Fruit fly (Drosophila melanogaster) whole organism, embryonic: ENCODE data around the gene CCDC53.

ENCODE experiments used
- ATbp ChIP-seq: fragments of 200-800 bp; sonication (Bioruptor generic); optimal IDR thresholded peaks from 2 replicates; lab custom pipeline; 2017; ENCODE audit warnings: missing biosample characterization, mild to moderate bottlenecking, missing genetic modification characterization, missing genetic modification reagents
- Abd-B ChIP-seq: fragments of 200-800 bp; sonication (Bioruptor generic); optimal IDR thresholded peaks from 2 replicates; lab custom pipeline; 2018; ENCODE audit warnings: missing biosample characterization, mild to moderate bottlenecking, missing genetic modification characterization, moderate library complexity
- B-H1 ChIP-seq: fragments of 200-800 bp; sonication (Bioruptor generic); IDR thresholded peaks from 3 replicates; pipeline ENCODE4 v1.3.6; 2022; ENCODE audit warnings: missing biosample characterization, missing genetic modification characterization
- BtbVII ChIP-seq: fragments of 200-800 bp; sonication (Bioruptor generic); optimal IDR thresholded peaks from 3 replicates; lab custom pipeline; 2017; ENCODE audit warnings: missing biosample characterization, mild to moderate bottlenecking, missing genetic modification characterization
- CG10209 ChIP-seq: fragments of 200-800 bp; sonication (Bioruptor generic); optimal IDR thresholded peaks from 3 replicates; lab custom pipeline; 2017; ENCODE audit warnings: missing biosample characterization, mild to moderate bottlenecking, missing genetic modification characterization, missing genetic modification reagents
- CG10321 ChIP-seq: fragments of 200-800 bp; sonication (Bioruptor generic); IDR thresholded peaks from 2 replicates; pipeline ENCODE4 v1.3.6; 2022; ENCODE audit warnings: missing biosample characterization, missing genetic modification characterization
- CG13287 ChIP-seq: fragments of 200-800 bp; sonication (Bioruptor generic); IDR thresholded peaks from 2 replicates; pipeline ENCODE4 v1.3.6; 2022; ENCODE audit warnings: missing biosample characterization, missing genetic modification characterization; ENCODE audit not compliant: partially characterized antibody
- CG13296 ChIP-seq: fragments of 200-800 bp; sonication (Bioruptor generic); optimal IDR thresholded peaks from 3 replicates; lab custom pipeline; 2018; ENCODE audit warnings: missing biosample characterization, mild to moderate bottlenecking, missing genetic modification characterization
- CG14050 ChIP-seq: fragments of 200-800 bp; sonication (Bioruptor generic); IDR thresholded peaks from 3 replicates; pipeline ENCODE4 v1.3.6; 2022; ENCODE audit warnings: missing biosample characterization, missing genetic modification characterization
- CG14710 ChIP-seq: fragments of 200-800 bp; sonication (Bioruptor generic); optimal IDR thresholded peaks from 3 replicates; lab custom pipeline; 2019; ENCODE audit warnings: missing biosample characterization, mild to moderate bottlenecking, missing genetic modification characterization, moderate library complexity
- CG1529 ChIP-seq: fragments of 200-800 bp; sonication (Bioruptor generic); optimal IDR thresholded peaks from 3 replicates; lab custom pipeline; 2018; ENCODE audit warnings: missing biosample characterization, missing genetic modification characterization
- CG18764 ChIP-seq: fragments of 200-800 bp; sonication (Bioruptor generic); optimal IDR thresholded peaks from 3 replicates; lab custom pipeline; 2016; ENCODE audit warnings: missing biosample characterization, missing genetic modification characterization
- CG4424 ChIP-seq: fragments of 200-800 bp; sonication (Bioruptor generic); optimal IDR thresholded peaks from 3 replicates; lab custom pipeline; 2016; ENCODE audit warnings: missing biosample characterization, missing genetic modification characterization
- CG5953 ChIP-seq: fragments of 200-800 bp; sonication (Bioruptor generic); IDR thresholded peaks from 2 replicates; pipeline ENCODE4 v1.3.6; 2022; ENCODE audit warnings: missing biosample characterization, missing genetic modification characterization
- CG6683 ChIP-seq: fragments of 200-800 bp; sonication (Bioruptor generic); optimal IDR thresholded peaks from 2 replicates; lab custom pipeline; 2017; ENCODE audit warnings: missing biosample characterization, mild to moderate bottlenecking, missing genetic modification characterization, missing genetic modification reagents
- CG7357 ChIP-seq: fragments of 200-800 bp; sonication (Bioruptor generic); IDR thresholded peaks from 3 replicates; pipeline ENCODE4 v1.3.6; 2022; ENCODE audit warnings: missing biosample characterization, missing genetic modification characterization
- CG8359 ChIP-seq: fragments of 200-800 bp; sonication (Bioruptor generic); optimal IDR thresholded peaks from 2 replicates; lab custom pipeline; 2017; ENCODE audit warnings: missing biosample characterization, mild to moderate bottlenecking, missing genetic modification characterization, borderline replicate concordance
- CG8765 ChIP-seq: fragments of 200-800 bp; sonication (Bioruptor generic); IDR thresholded peaks from 2 replicates; pipeline ENCODE4 v1.3.6; 2022; ENCODE audit warnings: missing biosample characterization, missing genetic modification characterization
- CG9876 ChIP-seq: fragments of 200-800 bp; sonication (Bioruptor generic); optimal IDR thresholded peaks from 2 replicates; lab custom pipeline; 2016; ENCODE audit warnings: missing biosample characterization, missing genetic modification characterization
- D19B ChIP-seq: fragments of 200-800 bp; sonication (Bioruptor generic); optimal IDR thresholded peaks from 2 replicates; lab custom pipeline; 2017; ENCODE audit warnings: missing biosample characterization, mild to moderate bottlenecking, missing genetic modification characterization
- Deaf1 ChIP-seq: fragments of 200-800 bp; optimal IDR thresholded peaks from 3 replicates; lab custom pipeline; 2019; ENCODE audit warnings: missing biosample characterization, mild to moderate bottlenecking, missing genetic modification characterization, moderate library complexity
- Dfd ChIP-seq, 2 experiments: fragments of >200 bp; optimal IDR thresholded peaks; 2 replicates each; lab custom pipeline; 2017; ENCODE audit warnings: missing biosample characterization in 2 of 2, missing genetic modification characterization in 2 of 2
- Dip2 ChIP-seq: fragments of 200-800 bp; sonication (Bioruptor generic); IDR thresholded peaks from 2 replicates; pipeline ENCODE4 v1.3.6; 2022; ENCODE audit warnings: missing biosample characterization, missing genetic modification characterization
- Ets65A ChIP-seq: fragments of 200-800 bp; sonication (Bioruptor generic); peaks from one replicate; lab custom pipeline; 2016; ENCODE audit warnings: missing biosample characterization, missing genetic modification characterization
- Fer3 ChIP-seq: fragments of 200-800 bp; sonication (Bioruptor generic); optimal IDR thresholded peaks from 2 replicates; lab custom pipeline; 2018; ENCODE audit warnings: missing biosample characterization, mild to moderate bottlenecking, missing genetic modification characterization, moderate library complexity
- Gsc ChIP-seq: fragments of 200-800 bp; sonication (Bioruptor generic); IDR thresholded peaks from 2 replicates; pipeline ENCODE4 v1.3.6; 2022; ENCODE audit warnings: missing biosample characterization, missing genetic modification characterization
- NC2β ChIP-seq: fragments of 200-800 bp; sonication (Bioruptor generic); optimal IDR thresholded peaks from 2 replicates; lab custom pipeline; 2016; ENCODE audit warnings: missing biosample characterization, missing genetic modification characterization
- Opbp ChIP-seq: fragments of 200-800 bp; sonication (Bioruptor generic); IDR thresholded peaks from 3 replicates; pipeline ENCODE4 v1.3.6; 2022; ENCODE audit warnings: missing biosample characterization, missing genetic modification characterization; ENCODE audit not compliant: partially characterized antibody
- Sox102F ChIP-seq: fragments of 200-800 bp; sonication (Bioruptor generic); optimal IDR thresholded peaks from 2 replicates; lab custom pipeline; 2018; ENCODE audit warnings: missing biosample characterization, mild to moderate bottlenecking, missing genetic modification characterization, moderate library complexity
- chn ChIP-seq: fragments of 200-800 bp; sonication (Bioruptor generic); optimal IDR thresholded peaks from 2 replicates; lab custom pipeline; 2016; ENCODE audit warnings: missing biosample characterization, missing genetic modification characterization
- cwo ChIP-seq: fragments of 200-800 bp; sonication (Bioruptor generic); optimal IDR thresholded peaks from 3 replicates; lab custom pipeline; 2017; ENCODE audit warnings: missing biosample characterization, missing genetic modification characterization, mild to moderate bottlenecking, moderate library complexity, missing genetic modification reagents
- da ChIP-seq: fragments of 200-800 bp; sonication (Bioruptor generic); optimal IDR thresholded peaks from 2 replicates; lab custom pipeline; 2016; ENCODE audit warnings: missing biosample characterization, missing genetic modification characterization
- disco-r ChIP-seq: fragments of 200-800 bp; sonication (Bioruptor generic); optimal IDR thresholded peaks from 2 replicates; lab custom pipeline; 2016; ENCODE audit warnings: missing biosample characterization, missing genetic modification characterization
- esg ChIP-seq: fragments of 200-800 bp; sonication (Bioruptor generic); conservative IDR thresholded peaks from 2 replicates; pipeline ENCODE4 v1.3.6; 2022; ENCODE audit warnings: missing biosample characterization, missing genetic modification characterization
- fd96Cb ChIP-seq: fragments of 200-800 bp; sonication (Bioruptor generic); optimal IDR thresholded peaks from 2 replicates; lab custom pipeline; 2018; ENCODE audit warnings: missing biosample characterization, mild to moderate bottlenecking, missing genetic modification characterization, moderate library complexity
- grn ChIP-seq: fragments of 200-800 bp; sonication (Bioruptor generic); optimal IDR thresholded peaks from 3 replicates; lab custom pipeline; 2017; ENCODE audit warnings: missing biosample characterization, missing genetic modification characterization
- knrl ChIP-seq: fragments of 200-800 bp; sonication (Bioruptor generic); IDR thresholded peaks from 3 replicates; pipeline ENCODE4 v1.3.6; 2022; ENCODE audit warnings: missing biosample characterization, missing genetic modification characterization; ENCODE audit not compliant: partially characterized antibody
- lov ChIP-seq, 2 experiments: fragments of 200-800 bp in 1 of 2; fragments of >200 bp in 1 of 2; sonication (Bioruptor generic) in 1 of 2; IDR thresholded peaks in 1 of 2; optimal IDR thresholded peaks in 1 of 2; 2 replicates in 1 of 2; 3 replicates in 1 of 2; pipeline versions ENCODE4 v1.3.6 to Lab custom; 2017 to 2022; ENCODE audit warnings: missing biosample characterization in 1 of 2, missing genetic modification characterization in 1 of 2
- maf-S ChIP-seq: fragments of 200-800 bp; sonication (Bioruptor generic); optimal IDR thresholded peaks from 2 replicates; lab custom pipeline; 2016; ENCODE audit warnings: missing biosample characterization, missing genetic modification characterization
- mam ChIP-seq: fragments of 200-800 bp; sonication (Bioruptor generic); optimal IDR thresholded peaks from 3 replicates; lab custom pipeline; 2016; ENCODE audit warnings: missing biosample characterization, missing genetic modification characterization
- otp ChIP-seq: fragments of 200-800 bp; sonication (Bioruptor generic); IDR thresholded peaks from 3 replicates; pipeline ENCODE4, ENCODE4 v1.3.6; 2022; ENCODE audit warnings: missing biosample characterization, missing genetic modification characterization
- pb ChIP-seq: fragments of 200-800 bp; sonication (Bioruptor generic); optimal IDR thresholded peaks from 3 replicates; lab custom pipeline; 2016; ENCODE audit warnings: missing biosample characterization, missing genetic modification characterization
- pho ChIP-seq: fragments of 200-800 bp; sonication (Bioruptor generic); optimal IDR thresholded peaks from 2 replicates; lab custom pipeline; 2016; ENCODE audit warnings: missing biosample characterization, missing genetic modification characterization
- sens ChIP-seq: fragments of 200-800 bp; sonication (Bioruptor generic); peaks from one replicate; lab custom pipeline; 2016; ENCODE audit warnings: missing biosample characterization, missing genetic modification characterization
- slp2 ChIP-seq: fragments of 200-800 bp; sonication (Bioruptor generic); optimal IDR thresholded peaks from 2 replicates; lab custom pipeline; 2016; ENCODE audit warnings: missing biosample characterization, missing genetic modification characterization
- stwl ChIP-seq: fragments of 200-800 bp; sonication (Bioruptor generic); optimal IDR thresholded peaks from 3 replicates; lab custom pipeline; 2018; ENCODE audit warnings: missing biosample characterization, mild to moderate bottlenecking, missing genetic modification characterization, moderate library complexity
- tgo ChIP-seq: fragments of 200-800 bp; sonication (Bioruptor generic); IDR thresholded peaks from 3 replicates; pipeline ENCODE4 v1.3.6; 2022; ENCODE audit warnings: missing biosample characterization, missing genetic modification characterization
- zen ChIP-seq: fragments of 200-800 bp; sonication (Bioruptor generic); optimal IDR thresholded peaks from 3 replicates; lab custom pipeline; 2018; ENCODE audit warnings: missing biosample characterization, mild to moderate bottlenecking, missing genetic modification characterization, moderate library complexity

The CCDC53 gene

dm6 chr2L:8081640-8082485, 41.0 kb downstream of the CCDC53 start (continued):
- TF ChIP-seq CG13296 (no peak), D19B (GFP tag; lab: Kevin White, UChicago) (no peak), CG14710 (tag; lab: Kevin White, UChicago) (peak; percentile 84), Gsc (GFP tag; lab: Robert Waterston, UW) (no peak), Dip2 (GFP tag; lab: Robert Waterston, UW) (no peak), CG10209 (GFP tag; lab: Kevin White, UChicago) (peak; percentile 89), da (GFP tag; lab: Kevin White, UChicago) (no peak), CG1529 (peak; percentile 71), cwo (GFP tag; lab: Kevin White, UChicago) (peak; percentile 30), NC2β (GFP tag; lab: Kevin White, UChicago) (peak; percentile 44), CG6683 (peak; percentile 7), Abd-B (GFP tag; lab: Kevin White, UChicago) (peak; percentile 71), Ets65A (GFP tag; lab: Kevin White, UChicago) (peak; percentile 74), Dfd (GFP tag; optimal IDR thresholded peaks at IDR 0.05; lab: Kevin White, UChicago) (no peak), CG4424 (GFP tag; lab: Kevin White, UChicago) (peak; percentile 64), CG8765 (GFP tag; lab: Robert Waterston, UW) (0 out of 2 replicates have a peak, but pooled peaks have one; percentile 23), zen (tag; lab: Kevin White, UChicago) (peak; percentile 66), maf-S (GFP tag; lab: Kevin White, UChicago) (peak; percentile 37), mam (GFP tag; lab: Kevin White, UChicago) (peak; percentile 33), lov (optimal IDR thresholded peaks at IDR 0.05; lab: Kevin White, UChicago) (no peak), lov (GFP tag; IDR thresholded peaks at IDR 0.05; lab: Robert Waterston, UW) (no peak), CG14050 (GFP tag; lab: Robert Waterston, UW) (peak; percentile 74), CG9876 (GFP tag; lab: Kevin White, UChicago) (no peak), otp (GFP tag; lab: Robert Waterston, UW) (0 out of 3 replicates have a peak, but pooled peaks have one; percentile 18), B-H1 (GFP tag; lab: Robert Waterston, UW) (no peak; the same call in 2 of the 3 replicates), CG13287 (no peak), ATbp (GFP tag; lab: Kevin White, UChicago) (peak; percentile 81), knrl (no peak), sens (GFP tag; lab: Kevin White, UChicago) (peak; percentile 91), disco-r (GFP tag; lab: Kevin White, UChicago) (no peak), Opbp (no peak), pho (GFP tag; lab: Kevin White, UChicago) (peak; percentile 13), CG10321 (GFP tag; lab: Robert Waterston, UW) (peak; percentile 45; the same call in 1 of the 2 replicates), slp2 (peak; percentile 22), esg (GFP tag; lab: Robert Waterston, UW) (peak; percentile 87), stwl (tag; lab: Kevin White, UChicago) (peak; percentile 21), CG7357 (GFP tag; lab: Robert Waterston, UW) (peak; percentile 31; the same call in 1 of the 3 replicates), CG5953 (GFP tag; lab: Robert Waterston, UW) (peak; percentile 80; the same call in 1 of the 2 replicates), BtbVII (GFP tag; lab: Kevin White, UChicago) (peak; percentile 45), CG8359 (GFP tag; lab: Kevin White, UChicago) (peak; percentile 64), Sox102F (GFP tag; lab: Kevin White, UChicago) (peak; percentile 89), Deaf1 (tag; lab: Kevin White, UChicago) (no peak), chn (GFP tag; lab: Kevin White, UChicago) (peak; percentile 26), fd96Cb (tag; lab: Kevin White, UChicago) (peak; percentile 83), pb (GFP tag; lab: Kevin White, UChicago) (no peak), Fer3 (tag; lab: Kevin White, UChicago) (peak; percentile 21), CG18764 (no peak), tgo (GFP tag; lab: Robert Waterston, UW) (peak; percentile 92), grn (no peak)
